Fruit fly (Drosophila melanogaster): Measurements from ENCODE around the gene HDAC4.

DNA sequence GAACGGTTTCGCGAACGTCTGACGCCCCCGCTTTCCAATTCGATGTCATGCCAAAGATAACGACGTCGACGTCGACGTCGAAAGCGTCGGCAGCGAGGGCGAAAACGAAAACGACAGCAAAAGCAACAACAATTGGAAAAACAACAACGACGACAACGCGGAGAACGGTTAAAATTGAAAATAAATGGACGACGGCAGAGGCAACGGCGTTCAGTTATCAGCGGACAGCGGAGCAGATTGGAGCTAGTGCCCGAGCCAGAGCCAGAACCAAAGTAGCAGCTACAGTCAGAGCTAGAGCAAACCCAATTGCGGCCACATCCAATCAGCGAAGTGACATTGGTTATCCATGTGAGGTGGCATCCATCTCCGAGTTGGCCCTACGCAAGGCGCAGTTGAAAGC, 19.9 kb upstream of the HDAC4 start:
- TF ChIP-seq psq (optimal IDR thresholded peaks at IDR 0.05) (no peak), Myc (optimal IDR thresholded peaks at IDR 0.05) (no peak), h (optimal IDR thresholded peaks at IDR 0.05) (no peak), insv (optimal IDR thresholded peaks at IDR 0.05) (no peak), Sin3A (optimal IDR thresholded peaks at IDR 0.05) (no peak)
